Fruit fly (Drosophila melanogaster) whole organism, prepupa: ENCODE data around the gene CG9541.

ENCODE experiments used
- Blimp-1 ChIP-seq: fragments of 200-800 bp; sonication (Bioruptor generic); optimal IDR thresholded peaks from 3 replicates; lab custom pipeline; 2017; ENCODE audit warnings: missing biosample characterization, missing genetic modification characterization, mild to moderate bottlenecking, moderate library complexity, missing genetic modification reagents
- CG10631 ChIP-seq: fragments of 200-800 bp; sonication (Bioruptor generic); optimal IDR thresholded peaks from 2 replicates; lab custom pipeline; 2016; ENCODE audit warnings: missing biosample characterization, missing genetic modification characterization
- CG11294 ChIP-seq: fragments of 200-800 bp; sonication (Bioruptor generic); IDR thresholded peaks from 2 replicates; pipeline ENCODE4 v1.3.6; 2022; ENCODE audit warnings: missing biosample characterization, missing genetic modification characterization
- CG15336 ChIP-seq: fragments of 200-800 bp; sonication (Bioruptor generic); IDR thresholded peaks from 2 replicates; pipeline ENCODE4 v1.3.6; 2022; ENCODE audit warnings: missing biosample characterization, missing genetic modification characterization
- CG1621 ChIP-seq: fragments of 200-800 bp; sonication (Bioruptor generic); optimal IDR thresholded peaks from 3 replicates; lab custom pipeline; 2018; ENCODE audit warnings: missing biosample characterization, mild to moderate bottlenecking, missing genetic modification characterization
- CG16779 ChIP-seq: fragments of 200-800 bp; sonication (Bioruptor generic); optimal IDR thresholded peaks from 3 replicates; lab custom pipeline; 2017; ENCODE audit warnings: missing biosample characterization, mild to moderate bottlenecking, missing genetic modification characterization
- CG3032 ChIP-seq: fragments of 200-800 bp; optimal IDR thresholded peaks from 2 replicates; lab custom pipeline; 2019; ENCODE audit warnings: missing biosample characterization, mild to moderate bottlenecking, missing genetic modification characterization, moderate library complexity
- CG31627 ChIP-seq: fragments of 200-800 bp; sonication (Bioruptor generic); optimal IDR thresholded peaks from 3 replicates; lab custom pipeline; 2016; ENCODE audit warnings: missing biosample characterization, missing genetic modification characterization
- CG32006 ChIP-seq: fragments of 200-800 bp; sonication (Bioruptor generic); optimal IDR thresholded peaks from 3 replicates; lab custom pipeline; 2017; ENCODE audit warnings: missing biosample characterization, mild to moderate bottlenecking, missing genetic modification characterization
- CG34406 ChIP-seq: fragments of 200-800 bp; sonication (Bioruptor generic); optimal IDR thresholded peaks from 3 replicates; lab custom pipeline; 2016; ENCODE audit warnings: missing biosample characterization, missing genetic modification characterization
- CG4318 ChIP-seq: fragments of 200-800 bp; sonication (Bioruptor generic); optimal IDR thresholded peaks from 3 replicates; lab custom pipeline; 2017; ENCODE audit warnings: missing biosample characterization, mild to moderate bottlenecking, missing genetic modification characterization
- CG6276 ChIP-seq: fragments of 200-800 bp; sonication (Bioruptor generic); optimal IDR thresholded peaks from 2 replicates; lab custom pipeline; 2017; ENCODE audit warnings: missing biosample characterization, mild to moderate bottlenecking, missing genetic modification characterization
- CG6792 ChIP-seq: fragments of 200-800 bp; sonication (Bioruptor generic); optimal IDR thresholded peaks from 3 replicates; lab custom pipeline; 2016; ENCODE audit warnings: missing biosample characterization, missing genetic modification characterization
- CG7368 ChIP-seq: fragments of 200-800 bp; sonication (Bioruptor generic); optimal IDR thresholded peaks from 3 replicates; lab custom pipeline; 2016; ENCODE audit warnings: missing biosample characterization, missing genetic modification characterization
- CG8119 ChIP-seq: fragments of 200-800 bp; sonication (Bioruptor generic); IDR thresholded peaks from 3 replicates; pipeline ENCODE4 v1.3.6; 2022; ENCODE audit warnings: missing biosample characterization, missing genetic modification characterization
- CG8632 ChIP-seq: fragments of 200-800 bp; sonication (Bioruptor generic); optimal IDR thresholded peaks from 3 replicates; lab custom pipeline; 2016; ENCODE audit warnings: missing biosample characterization, missing genetic modification characterization
- Eip75B ChIP-seq: fragments of 200-800 bp; sonication (Bioruptor generic); optimal IDR thresholded peaks from 3 replicates; lab custom pipeline; 2016; ENCODE audit warnings: missing biosample characterization, missing genetic modification characterization
- Eip93F ChIP-seq: fragments of 200-800 bp; sonication (Bioruptor generic); optimal IDR thresholded peaks from 2 replicates; lab custom pipeline; 2016; ENCODE audit warnings: missing biosample characterization, mild to moderate bottlenecking, missing genetic modification characterization
- Ets96B ChIP-seq: fragments of 200-800 bp; optimal IDR thresholded peaks from 2 replicates; lab custom pipeline; 2019; ENCODE audit warnings: missing biosample characterization, mild to moderate bottlenecking, missing genetic modification characterization, moderate library complexity
- Hr38 ChIP-seq: sonication (Bioruptor generic); optimal IDR thresholded peaks from 2 replicates; lab custom pipeline; 2016; ENCODE audit warnings: missing biosample characterization, missing genetic modification characterization
- Hr39 ChIP-seq: fragments of 200-800 bp; sonication (Bioruptor generic); optimal IDR thresholded peaks from 2 replicates; lab custom pipeline; 2016; ENCODE audit warnings: missing biosample characterization, missing genetic modification characterization
- Hr4 ChIP-seq: fragments of 200-800 bp; sonication (Bioruptor generic); optimal IDR thresholded peaks from 3 replicates; lab custom pipeline; 2016; ENCODE audit warnings: missing biosample characterization, missing genetic modification characterization
- Lpt ChIP-seq: fragments of 200-800 bp; sonication (Bioruptor generic); optimal IDR thresholded peaks from 3 replicates; lab custom pipeline; 2016; ENCODE audit warnings: missing biosample characterization, missing genetic modification characterization
- OdsH ChIP-seq: fragments of 200-800 bp; sonication (Bioruptor generic); optimal IDR thresholded peaks from 3 replicates; lab custom pipeline; 2016; ENCODE audit warnings: missing biosample characterization, missing genetic modification characterization
- Sox102F ChIP-seq: fragments of 200-800 bp; sonication (Bioruptor generic); optimal IDR thresholded peaks from 2 replicates; lab custom pipeline; 2016; ENCODE audit warnings: missing biosample characterization, mild to moderate bottlenecking, missing genetic modification characterization
- Sox14 ChIP-seq: fragments of 200-800 bp; sonication (Bioruptor generic); optimal IDR thresholded peaks from 3 replicates; lab custom pipeline; 2016; ENCODE audit warnings: missing biosample characterization, missing genetic modification characterization
- Sox15 ChIP-seq: fragments of 200-800 bp; sonication (Bioruptor generic); optimal IDR thresholded peaks from 3 replicates; lab custom pipeline; 2016; ENCODE audit warnings: missing biosample characterization, missing genetic modification characterization
- achi ChIP-seq: fragments of 200-800 bp; sonication (Bioruptor generic); optimal IDR thresholded peaks from 3 replicates; lab custom pipeline; 2016; ENCODE audit warnings: missing biosample characterization, missing genetic modification characterization
- cyc ChIP-seq: fragments of 200-800 bp; sonication (Bioruptor generic); optimal IDR thresholded peaks from 3 replicates; lab custom pipeline; 2016; ENCODE audit warnings: missing biosample characterization, missing genetic modification characterization
- dsx ChIP-seq: fragments of 200-800 bp; optimal IDR thresholded peaks from 3 replicates; lab custom pipeline; 2019; ENCODE audit warnings: missing biosample characterization, mild to moderate bottlenecking, missing genetic modification characterization, moderate library complexity; ENCODE audit not compliant: poor library complexity, severe bottlenecking
- fd59A ChIP-seq: fragments of 200-800 bp; sonication (Bioruptor generic); optimal IDR thresholded peaks from 2 replicates; lab custom pipeline; 2017; ENCODE audit warnings: missing biosample characterization, mild to moderate bottlenecking, missing genetic modification characterization, missing genetic modification reagents
- fd85E ChIP-seq: fragments of 200-800 bp; sonication (Bioruptor generic); optimal IDR thresholded peaks from 3 replicates; lab custom pipeline; 2016; ENCODE audit warnings: missing biosample characterization, missing genetic modification characterization
- lz ChIP-seq: fragments of 200-800 bp; sonication (Bioruptor generic); optimal IDR thresholded peaks from 3 replicates; lab custom pipeline; 2016; ENCODE audit warnings: missing biosample characterization, missing genetic modification characterization
- net ChIP-seq: fragments of 200-800 bp; sonication (Bioruptor generic); optimal IDR thresholded peaks from 3 replicates; lab custom pipeline; 2016; ENCODE audit warnings: missing biosample characterization, missing genetic modification characterization
- pdm3 ChIP-seq: fragments of 200-800 bp; sonication (Bioruptor generic); optimal IDR thresholded peaks from 3 replicates; lab custom pipeline; 2016; ENCODE audit warnings: missing biosample characterization, missing genetic modification characterization
- spab ChIP-seq: fragments of 200-800 bp; sonication (Bioruptor generic); optimal IDR thresholded peaks from 2 replicates; lab custom pipeline; 2017; ENCODE audit warnings: missing biosample characterization, mild to moderate bottlenecking, missing genetic modification characterization, missing genetic modification reagents
- svp ChIP-seq: fragments of 200-800 bp; sonication (Bioruptor generic); peaks from one replicate; lab custom pipeline; 2016; ENCODE audit warnings: missing biosample characterization, missing genetic modification characterization
- vri ChIP-seq: fragments of 200-800 bp; sonication (Bioruptor generic); optimal IDR thresholded peaks from 3 replicates; lab custom pipeline; 2016; ENCODE audit warnings: missing biosample characterization, mild to moderate bottlenecking, missing genetic modification characterization

The CG9541 gene

dm6 chr2L:8972905-8973304, 2.3 kb downstream of the CG9541 start:
- no peak for TF ChIP-seq Ets96B
- no peak for TF ChIP-seq CG7368 (GFP tag; lab: Kevin White, UChicago)
- TF ChIP-seq Sox14 (GFP tag; lab: Kevin White, UChicago), result no peak
- TF ChIP-seq Hr39 (GFP tag; lab: Kevin White, UChicago), result no peak
- no peak for TF ChIP-seq CG1621
- TF ChIP-seq Hr38 (GFP tag; lab: Kevin White, UChicago), result no peak
- no peak for TF ChIP-seq Blimp-1
- TF ChIP-seq Lpt, result no peak
- no peak for TF ChIP-seq CG10631 (GFP tag; lab: Kevin White, UChicago)
- no peak for TF ChIP-seq CG15336 (GFP tag; lab: Robert Waterston, UW)
- no peak for TF ChIP-seq CG34406
- TF ChIP-seq CG11294 (GFP tag; lab: Robert Waterston, UW), result no peak
- TF ChIP-seq Eip75B (GFP tag; lab: Kevin White, UChicago), result no peak
- TF ChIP-seq CG3032 (tag; lab: Kevin White, UChicago), result no peak
- TF ChIP-seq CG8632 (GFP tag; lab: Kevin White, UChicago), result no peak
- no peak for TF ChIP-seq CG31627 (GFP tag; lab: Kevin White, UChicago)
- no peak for TF ChIP-seq CG4318 (GFP tag; lab: Kevin White, UChicago)

- TF ChIP-seq pdm3 (GFP tag; lab: Kevin White, UChicago), result no peak
- TF ChIP-seq Lpt, result no peak
- no peak for TF ChIP-seq CG16779 (tag; lab: Kevin White, UChicago)
- no peak for TF ChIP-seq svp (GFP tag; lab: Kevin White, UChicago)
- TF ChIP-seq fd85E, result no peak
- TF ChIP-seq Eip75B (GFP tag; lab: Kevin White, UChicago), result no peak
- TF ChIP-seq CG6792 (GFP tag; lab: Kevin White, UChicago), result no peak
- no peak for TF ChIP-seq Hr39 (GFP tag; lab: Kevin White, UChicago)
- TF ChIP-seq dsx (GFP tag; lab: Kevin White, UChicago), result no peak
- no peak for TF ChIP-seq CG8119
- TF ChIP-seq CG11294 (GFP tag; lab: Robert Waterston, UW), result no peak
- no peak for TF ChIP-seq Sox15 (GFP tag; lab: Kevin White, UChicago)
- TF ChIP-seq CG10631 (GFP tag; lab: Kevin White, UChicago), result no peak
- TF ChIP-seq CG6276, result no peak
- no peak for TF ChIP-seq vri
- TF ChIP-seq net (GFP tag; lab: Kevin White, UChicago), result no peak
- TF ChIP-seq OdsH, result no peak
- TF ChIP-seq, all 60 proteins: peak for 0
Measured at dm6 chr2L:8967235-8967634, 8.0 kb downstream of the CG9541 start, which contains the start of gene CG18088. Gene CG18088 (plus strand): TSS chr2L:8967535.

dm6 chr2L:8964657-8965056, 10.6 kb downstream of the CG9541 start, which contains the start of gene CG32984:
Gene CG32984 (plus strand): TSS chr2L:8964957.
- no peak for TF ChIP-seq Sox14 (GFP tag; lab: Kevin White, UChicago)
- TF ChIP-seq CG15336 (GFP tag; lab: Robert Waterston, UW), result no peak
- TF ChIP-seq fd59A (GFP tag; lab: Kevin White, UChicago), result no peak
- TF ChIP-seq CG32006 (GFP tag; lab: Kevin White, UChicago), result no peak
- no peak for TF ChIP-seq lz (GFP tag; lab: Kevin White, UChicago)
- TF ChIP-seq Eip93F (GFP tag; lab: Kevin White, UChicago), result no peak
- no peak for TF ChIP-seq Sox102F (GFP tag; lab: Kevin White, UChicago)
- TF ChIP-seq CG4318 (GFP tag; lab: Kevin White, UChicago), result no peak
- no peak for TF ChIP-seq Hr4
- no peak for TF ChIP-seq net (GFP tag; lab: Kevin White, UChicago)
- no peak for TF ChIP-seq Hr38 (GFP tag; lab: Kevin White, UChicago)
- no peak for TF ChIP-seq CG10631 (GFP tag; lab: Kevin White, UChicago)
- no peak for TF ChIP-seq Blimp-1
- TF ChIP-seq Hr39 (GFP tag; lab: Kevin White, UChicago), result no peak
- no peak for TF ChIP-seq Sox15 (GFP tag; lab: Kevin White, UChicago)
- TF ChIP-seq spab, result no peak
- TF ChIP-seq achi (GFP tag; lab: Kevin White, UChicago), result no peak
- TF ChIP-seq cyc (GFP tag; lab: Kevin White, UChicago), result no peak
